Worm (Caenorhabditis elegans): ENCODE data around the gene C29F9.12.

The C29F9.12 gene

ce11 chrIII:89155-89554 is 32.7 kb downstream of the C29F9.12 start (continued):
- TF ChIP-seq daf-8 (GFP tag; IDR thresholded peaks at IDR 0.05) = no peak
- TF ChIP-seq nhr-11 (tag; optimal IDR thresholded peaks at IDR 0.05) = no peak
- no peak for TF ChIP-seq ceh-62 (tag; optimal IDR thresholded peaks at IDR 0.05)
- peak; percentile 69 for TF ChIP-seq mep-1 (tag; optimal IDR thresholded peaks at IDR 0.05)
- TF ChIP-seq lin-38 (GFP tag; IDR thresholded peaks at IDR 0.05) = peak; percentile 79
- TF ChIP-seq hlh-11 (tag; optimal IDR thresholded peaks at IDR 0.05) = peak; percentile 49
- peak; percentile 71 for TF ChIP-seq snpc-1.2 (GFP tag; IDR thresholded peaks at IDR 0.05)
- peak; percentile 11 for TF ChIP-seq zip-2 (tag; optimal IDR thresholded peaks at IDR 0.05)
- TF ChIP-seq zip-11 (GFP tag; IDR thresholded peaks at IDR 0.05) = no peak
- peak; percentile 68 for TF ChIP-seq T26A8.4 (GFP tag; IDR thresholded peaks at IDR 0.05)
- TF ChIP-seq nhr-48 (tag; optimal IDR thresholded peaks at IDR 0.05) = no peak
- no peak for TF ChIP-seq hif-1 (tag; optimal IDR thresholded peaks at IDR 0.05)
- TF ChIP-seq spr-1 (tag; optimal IDR thresholded peaks at IDR 0.05) = peak; percentile 26
- TF ChIP-seq F10B5.3 (tag; optimal IDR thresholded peaks at IDR 0.05) = no peak
- peak; percentile 3; the same call in 1 of the 2 replicates for TF ChIP-seq ceh-44 (GFP tag; IDR thresholded peaks at IDR 0.05)
- TF ChIP-seq zag-1 (tag; optimal IDR thresholded peaks at IDR 0.05) = no peak
- TF ChIP-seq mxl-2 (GFP tag; conservative IDR thresholded peaks at IDR 0.05) = no peak
- peak; percentile 12 for TF ChIP-seq rbr-2 (tag; optimal IDR thresholded peaks at IDR 0.05)
- TF ChIP-seq mxl-3 (GFP tag; optimal IDR thresholded peaks at IDR 0.05) = no peak
- peak; percentile 60 for TF ChIP-seq hlh-30 (tag; optimal IDR thresholded peaks at IDR 0.05; ENCODE audit: insufficient read depth)
- no peak for TF ChIP-seq tag-97 (GFP tag; IDR thresholded peaks at IDR 0.05)
- TF ChIP-seq gei-8 (GFP tag; optimal IDR thresholded peaks at IDR 0.05) = peak; percentile 56
- TF ChIP-seq aly-2 (tag; optimal IDR thresholded peaks at IDR 0.05) = no peak
- peak; percentile 44; the same call in 1 of the 2 replicates for TF ChIP-seq ctbp-1 (GFP tag; IDR thresholded peaks at IDR 0.05)
- no peak for TF ChIP-seq nhr-10 (tag; optimal IDR thresholded peaks at IDR 0.05)
- peak; percentile 51; the same call in 1 of the 2 replicates for TF ChIP-seq zfp-3 (GFP tag; conservative IDR thresholded peaks at IDR 0.05)
- peak; percentile 52 for TF ChIP-seq spr-3 (GFP tag; optimal IDR thresholded peaks at IDR 0.05)
- TF ChIP-seq dmd-9 (GFP tag; IDR thresholded peaks at IDR 0.05) = 0 out of 2 replicates have a peak, but pooled peaks have one; percentile 55
- no peak for TF ChIP-seq Y75B8A.6 (GFP tag; IDR thresholded peaks at IDR 0.05)
- no peak for TF ChIP-seq nhr-41 (GFP tag; IDR thresholded peaks at IDR 0.05)
- peak; percentile 72 for TF ChIP-seq mes-2 (tag; optimal IDR thresholded peaks at IDR 0.05; ENCODE audit: poor library complexity, severe bottlenecking)
- peak; percentile 87 for TF ChIP-seq pha-4 (GFP tag; IDR thresholded peaks at IDR 0.05)
- TF ChIP-seq pha-4 (tag; optimal IDR thresholded peaks at IDR 0.05) = no peak
- TF ChIP-seq lin-29 (GFP tag; IDR thresholded peaks at IDR 0.05) = no peak
- TF ChIP-seq tra-1 (GFP tag; IDR thresholded peaks at IDR 0.05) = peak; percentile 48; the same call in 1 of the 2 replicates
- TF ChIP-seq daf-16 (GFP tag; optimal IDR thresholded peaks at IDR 0.05) = peak in 1 of 2 experiments; percentile 75
- peak; percentile 41 for TF ChIP-seq daf-16 (tag; optimal IDR thresholded peaks at IDR 0.05)
- TF ChIP-seq ceh-20 (GFP tag; IDR thresholded peaks at IDR 0.05) = 0 out of 2 replicates have a peak, but pooled peaks have one; percentile 44
- TF ChIP-seq Y5F2A.4 (GFP tag; optimal IDR thresholded peaks at IDR 0.05) = peak; percentile 50
- TF ChIP-seq nhr-28 (tag; optimal IDR thresholded peaks at IDR 0.05) = no peak
- TF ChIP-seq fos-1 (tag; optimal IDR thresholded peaks at IDR 0.05) = no peak
- no peak for TF ChIP-seq zfp-2 (tag; optimal IDR thresholded peaks at IDR 0.05)
- TF ChIP-seq F26F4.8 (GFP tag; conservative IDR thresholded peaks at IDR 0.05) = peak; percentile 66; the same call in 1 of the 2 replicates
- TF ChIP-seq pqm-1 (tag; optimal IDR thresholded peaks at IDR 0.05) = no peak
- TF ChIP-seq snpc-4 (tag; optimal IDR thresholded peaks at IDR 0.05) = no peak
- TF ChIP-seq lin-1 (GFP tag; IDR thresholded peaks at IDR 0.05) = peak; percentile 47; the same call in 1 of the 2 replicates
- no peak for TF ChIP-seq daf-12 (tag; optimal IDR thresholded peaks at IDR 0.05)
- peak; percentile 61 for TF ChIP-seq unc-130 (GFP tag; optimal IDR thresholded peaks at IDR 0.05)
- TF ChIP-seq nhr-77 (tag; optimal IDR thresholded peaks at IDR 0.05) = no peak
- no peak for TF ChIP-seq nhr-6 (tag; optimal IDR thresholded peaks at IDR 0.05)
- peak; percentile 81 for TF ChIP-seq lim-7 (GFP tag; IDR thresholded peaks at IDR 0.05)
- no peak for TF ChIP-seq nhr-111 (GFP tag; optimal IDR thresholded peaks at IDR 0.05)

Data from whole organism, L4 larva.